Fruit fly (Drosophila melanogaster) whole organism, prepupa: ENCODE data around the gene Nup154.

Experiments
- CG10631 ChIP-seq: fragments of 200-800 bp; sonication (Bioruptor generic); optimal IDR thresholded peaks from 2 replicates; lab custom pipeline; 2016; ENCODE audit warnings: missing biosample characterization, missing genetic modification characterization
- CG34406 ChIP-seq: fragments of 200-800 bp; sonication (Bioruptor generic); optimal IDR thresholded peaks from 3 replicates; lab custom pipeline; 2016; ENCODE audit warnings: missing biosample characterization, missing genetic modification characterization
- CG4318 ChIP-seq: fragments of 200-800 bp; sonication (Bioruptor generic); optimal IDR thresholded peaks from 3 replicates; lab custom pipeline; 2017; ENCODE audit warnings: missing biosample characterization, mild to moderate bottlenecking, missing genetic modification characterization
- Ets21C ChIP-seq: fragments of 200-800 bp; sonication (Bioruptor generic); optimal IDR thresholded peaks from 3 replicates; lab custom pipeline; 2016; ENCODE audit warnings: missing biosample characterization, missing genetic modification characterization
- Gug ChIP-seq: fragments of 200-800 bp; sonication (Bioruptor generic); IDR thresholded peaks from 2 replicates; pipeline ENCODE4 v1.3.6; 2022; ENCODE audit warnings: missing biosample characterization, missing genetic modification characterization
- OdsH ChIP-seq: fragments of 200-800 bp; sonication (Bioruptor generic); optimal IDR thresholded peaks from 3 replicates; lab custom pipeline; 2016; ENCODE audit warnings: missing biosample characterization, missing genetic modification characterization

- TF ChIP-seq CG10631 (no peak), CG4318 (GFP tag; lab: Kevin White, UChicago) (no peak), CG34406 (no peak), Gug (GFP tag; lab: Robert Waterston, UW) (no peak), OdsH (GFP tag; lab: Kevin White, UChicago) (no peak), Ets21C (GFP tag; lab: Kevin White, UChicago) (no peak)
These were observed 40.6 kb upstream of the Nup154 start, which contains the start of gene dpr2 for dm6 chr2L:10963979-10964378.
